Fruit fly (Drosophila melanogaster) whole organism, embryonic: ENCODE results near the gene CG16779.
A peak's percentile ranks its signal among the peaks of the same experiment; 100 is the strongest.

Experiments used
- ATbp ChIP-seq: fragments of 200-800 bp; sonication (Bioruptor generic); optimal IDR thresholded peaks from 2 replicates; lab custom pipeline; 2017; ENCODE audit warnings: missing biosample characterization, mild to moderate bottlenecking, missing genetic modification characterization, missing genetic modification reagents
- C15 ChIP-seq: fragments of 200-800 bp; sonication (Bioruptor generic); IDR thresholded peaks from 3 replicates; pipeline ENCODE4 v1.3.6; 2022; ENCODE audit warnings: missing biosample characterization, missing genetic modification characterization
- CG10147 ChIP-seq: fragments of 200-800 bp; sonication (Bioruptor generic); optimal IDR thresholded peaks from 2 replicates; lab custom pipeline; 2019; ENCODE audit warnings: missing biosample characterization, mild to moderate bottlenecking, missing genetic modification characterization, moderate library complexity
- CG10979 ChIP-seq: fragments of 200-800 bp; sonication (Bioruptor generic); optimal IDR thresholded peaks from 2 replicates; lab custom pipeline; 2018; ENCODE audit warnings: missing biosample characterization, mild to moderate bottlenecking, missing genetic modification characterization, moderate library complexity
- CG11398 ChIP-seq: fragments of 200-800 bp; sonication (Bioruptor generic); optimal IDR thresholded peaks from 2 replicates; lab custom pipeline; 2016; ENCODE audit warnings: missing biosample characterization, missing genetic modification characterization
- CG11696 ChIP-seq: fragments of 200-800 bp; sonication (Bioruptor generic); IDR thresholded peaks from 2 replicates; pipeline ENCODE4 v1.3.6; 2022; ENCODE audit warnings: missing biosample characterization, missing genetic modification characterization
- CG13287 ChIP-seq: fragments of 200-800 bp; sonication (Bioruptor generic); IDR thresholded peaks from 2 replicates; pipeline ENCODE4 v1.3.6; 2022; ENCODE audit warnings: missing biosample characterization, missing genetic modification characterization; ENCODE audit not compliant: partially characterized antibody
- CG14860 ChIP-seq: fragments of 200-800 bp; sonication (Bioruptor generic); IDR thresholded peaks from 3 replicates; pipeline ENCODE4 v1.3.6; 2022; ENCODE audit warnings: missing biosample characterization, missing genetic modification characterization; ENCODE audit not compliant: partially characterized antibody
- CG17328 ChIP-seq: fragments of 200-800 bp; sonication (Bioruptor generic); IDR thresholded peaks from 2 replicates; pipeline ENCODE4 v1.3.6; 2022; ENCODE audit warnings: missing biosample characterization, missing genetic modification characterization
- CG1792 ChIP-seq: fragments of 200-800 bp; sonication (Bioruptor generic); optimal IDR thresholded peaks from 2 replicates; lab custom pipeline; 2016; ENCODE audit warnings: missing biosample characterization, missing genetic modification characterization
- CG18011 ChIP-seq: fragments of 200-800 bp; sonication (Bioruptor generic); optimal IDR thresholded peaks from 2 replicates; lab custom pipeline; 2017; ENCODE audit warnings: missing biosample characterization, missing genetic modification characterization, mild to moderate bottlenecking, moderate library complexity, missing genotype
- CG2129 ChIP-seq: fragments of 200-800 bp; sonication (Bioruptor generic); IDR thresholded peaks from 2 replicates; pipeline ENCODE4 v1.3.6; 2022; ENCODE audit warnings: missing biosample characterization, missing genetic modification characterization; ENCODE audit not compliant: partially characterized antibody
- CG3163 ChIP-seq: fragments of 200-800 bp; sonication (Bioruptor generic); optimal IDR thresholded peaks from 3 replicates; lab custom pipeline; 2016; ENCODE audit warnings: missing biosample characterization, missing genetic modification characterization
- CG3281 ChIP-seq: fragments of 200-800 bp; sonication (Bioruptor generic); optimal IDR thresholded peaks from 3 replicates; lab custom pipeline; 2017; ENCODE audit warnings: missing biosample characterization, mild to moderate bottlenecking, missing genetic modification characterization
- CG3995 ChIP-seq: fragments of 200-800 bp; sonication (Bioruptor generic); optimal IDR thresholded peaks from 3 replicates; lab custom pipeline; 2016; ENCODE audit warnings: missing biosample characterization, missing genetic modification characterization
- CG42726 ChIP-seq: fragments of 200-800 bp; sonication (Bioruptor generic); IDR thresholded peaks from 2 replicates; pipeline ENCODE4 v1.3.6; 2022; ENCODE audit warnings: missing biosample characterization, missing genetic modification characterization; ENCODE audit not compliant: partially characterized antibody
- CG4617 ChIP-seq: fragments of 200-800 bp; sonication (Bioruptor generic); optimal IDR thresholded peaks from 3 replicates; lab custom pipeline; 2016; ENCODE audit warnings: missing biosample characterization, missing genetic modification characterization, borderline replicate concordance
- CG4730 ChIP-seq: fragments of 200-800 bp; sonication (Bioruptor generic); IDR thresholded peaks from 2 replicates; pipeline ENCODE4 v1.3.6; 2022; ENCODE audit warnings: missing biosample characterization, missing genetic modification characterization
- CG6272 ChIP-seq: fragments of 200-800 bp; sonication (Bioruptor generic); IDR thresholded peaks from 2 replicates; pipeline ENCODE4 v1.3.6; 2022; ENCODE audit warnings: missing biosample characterization, missing genetic modification characterization
- CG6683 ChIP-seq: fragments of 200-800 bp; sonication (Bioruptor generic); optimal IDR thresholded peaks from 2 replicates; lab custom pipeline; 2017; ENCODE audit warnings: missing biosample characterization, mild to moderate bottlenecking, missing genetic modification characterization, missing genetic modification reagents
- CG6791 ChIP-seq: fragments of 200-800 bp; sonication (Bioruptor generic); IDR thresholded peaks from 3 replicates; pipeline ENCODE4 v1.3.6; 2022; ENCODE audit warnings: missing biosample characterization, missing genetic modification characterization; ENCODE audit not compliant: partially characterized antibody
- CG8944 ChIP-seq: fragments of 200-800 bp; sonication (Bioruptor generic); optimal IDR thresholded peaks from 3 replicates; lab custom pipeline; 2016; ENCODE audit warnings: missing biosample characterization, missing genetic modification characterization
- CG9437 ChIP-seq: fragments of 200-800 bp; sonication (Bioruptor generic); optimal IDR thresholded peaks from 2 replicates; lab custom pipeline; 2018; ENCODE audit warnings: missing biosample characterization, mild to moderate bottlenecking, missing genetic modification characterization
- CG9727 ChIP-seq: fragments of 200-800 bp; sonication (Bioruptor generic); optimal IDR thresholded peaks from 3 replicates; lab custom pipeline; 2017; ENCODE audit warnings: missing biosample characterization, mild to moderate bottlenecking, missing genetic modification characterization
- CrebB ChIP-seq: fragments of 200-800 bp; sonication (Bioruptor generic); optimal IDR thresholded peaks from 3 replicates; lab custom pipeline; 2018; ENCODE audit warnings: missing biosample characterization, mild to moderate bottlenecking, missing genetic modification characterization
- Doc3 ChIP-seq: fragments of 200-800 bp; sonication (Bioruptor generic); IDR thresholded peaks from 3 replicates; pipeline ENCODE4 v1.3.6; 2022; ENCODE audit warnings: missing biosample characterization, missing genetic modification characterization; ENCODE audit not compliant: partially characterized antibody
- Drgx ChIP-seq: fragments of 200-800 bp; sonication (Bioruptor generic); IDR thresholded peaks from 2 replicates; pipeline ENCODE4 v1.3.6; 2022; ENCODE audit warnings: missing biosample characterization, missing genetic modification characterization
- H15 ChIP-seq: fragments of 200-800 bp; sonication (Bioruptor generic); IDR thresholded peaks from 3 replicates; pipeline ENCODE4 v1.3.6; 2022; ENCODE audit warnings: missing biosample characterization, missing genetic modification characterization
- Nf-YA ChIP-seq: fragments of 200-800 bp; sonication (Bioruptor generic); IDR thresholded peaks from 2 replicates; pipeline ENCODE4 v1.3.6; 2022; ENCODE audit warnings: missing biosample characterization, missing genetic modification characterization
- Optix ChIP-seq: fragments of 200-800 bp; sonication (Bioruptor generic); IDR thresholded peaks from 3 replicates; pipeline ENCODE4 v1.3.6; 2022; ENCODE audit warnings: missing biosample characterization, missing genetic modification characterization
- Ravus ChIP-seq: fragments of 200-800 bp; sonication (Bioruptor generic); IDR thresholded peaks from 2 replicates; pipeline ENCODE4 v1.3.6; 2022; ENCODE audit warnings: missing biosample characterization, missing genetic modification characterization
- Sox100B ChIP-seq: fragments of 200-800 bp; sonication (Bioruptor generic); optimal IDR thresholded peaks from 3 replicates; lab custom pipeline; 2018; ENCODE audit warnings: missing biosample characterization, mild to moderate bottlenecking, missing genetic modification characterization
- TFAM ChIP-seq: fragments of 200-800 bp; sonication (Bioruptor generic); optimal IDR thresholded peaks from 2 replicates; lab custom pipeline; 2017; ENCODE audit warnings: missing biosample characterization, missing genetic modification characterization, inconsistent platforms
- bbx ChIP-seq: fragments of 200-800 bp; sonication (Bioruptor generic); IDR thresholded peaks from 2 replicates; pipeline ENCODE4 v1.3.6; 2022; ENCODE audit warnings: missing biosample characterization, missing genetic modification characterization; ENCODE audit not compliant: partially characterized antibody
- crp ChIP-seq, 2 experiments: fragments of 200-800 bp; sonication (Bioruptor generic); optimal IDR thresholded peaks; 2 replicates in 1 of 2; 3 replicates in 1 of 2; lab custom pipeline; 2017; ENCODE audit warnings: missing biosample characterization in 2 of 2, missing genetic modification characterization in 2 of 2, mild to moderate bottlenecking in 1 of 2, moderate library complexity in 1 of 2
- fd102C ChIP-seq: fragments of 200-800 bp; sonication (Bioruptor generic); optimal IDR thresholded peaks from 2 replicates; lab custom pipeline; 2018; ENCODE audit warnings: missing biosample characterization, mild to moderate bottlenecking, missing genetic modification characterization, moderate library complexity
- fru ChIP-seq: fragments of >200 bp; optimal IDR thresholded peaks from 2 replicates; lab custom pipeline; 2017
- fu2 ChIP-seq: fragments of 200-800 bp; sonication (Bioruptor generic); optimal IDR thresholded peaks from 2 replicates; lab custom pipeline; 2016; ENCODE audit warnings: missing biosample characterization, missing genetic modification characterization
- gcm2 ChIP-seq: fragments of 200-800 bp; sonication (Bioruptor generic); optimal IDR thresholded peaks from 2 replicates; lab custom pipeline; 2016; ENCODE audit warnings: missing biosample characterization, missing genetic modification characterization
- hb ChIP-seq: fragments of 200-800 bp; sonication (Bioruptor generic); IDR thresholded peaks from 3 replicates; pipeline ENCODE4 v1.3.6; 2022; ENCODE audit warnings: missing biosample characterization, missing genetic modification characterization; ENCODE audit not compliant: partially characterized antibody
- kay ChIP-seq: fragments of 200-800 bp; sonication (Bioruptor generic); optimal IDR thresholded peaks from 2 replicates; lab custom pipeline; 2016; ENCODE audit warnings: missing biosample characterization, missing genetic modification characterization
- pfk ChIP-seq: fragments of 200-800 bp; sonication (Bioruptor generic); optimal IDR thresholded peaks from 2 replicates; lab custom pipeline; 2018; ENCODE audit warnings: missing biosample characterization, mild to moderate bottlenecking, missing genetic modification characterization, moderate library complexity
- sima ChIP-seq: fragments of 200-800 bp; sonication (Bioruptor generic); optimal IDR thresholded peaks from 2 replicates; lab custom pipeline; 2016; ENCODE audit warnings: missing biosample characterization, missing genetic modification characterization
- tap ChIP-seq: fragments of 200-800 bp; optimal IDR thresholded peaks from 3 replicates; lab custom pipeline; 2019; ENCODE audit warnings: missing biosample characterization, mild to moderate bottlenecking, missing genetic modification characterization, moderate library complexity
- tio ChIP-seq: fragments of 200-800 bp; sonication (Bioruptor generic); optimal IDR thresholded peaks from 2 replicates; lab custom pipeline; 2017; ENCODE audit warnings: missing biosample characterization, missing genetic modification characterization, inconsistent platforms
- ttk ChIP-seq: fragments of 200-800 bp; sonication (Bioruptor generic); IDR thresholded peaks from 2 replicates; pipeline ENCODE4 v2.1.2; 2022; ENCODE audit warnings: missing biosample characterization, missing genetic modification characterization
- vvl ChIP-seq: fragments of 200-800 bp; sonication (Bioruptor generic); IDR thresholded peaks from 2 replicates; pipeline ENCODE4 v1.3.6; 2022; ENCODE audit warnings: missing biosample characterization, missing genetic modification characterization
- wor ChIP-seq: fragments of 200-800 bp; sonication (Bioruptor generic); IDR thresholded peaks from 2 replicates; pipeline ENCODE4 v1.3.6; 2022; ENCODE audit warnings: missing biosample characterization, missing genetic modification characterization

The CG16779 gene

DNA sequence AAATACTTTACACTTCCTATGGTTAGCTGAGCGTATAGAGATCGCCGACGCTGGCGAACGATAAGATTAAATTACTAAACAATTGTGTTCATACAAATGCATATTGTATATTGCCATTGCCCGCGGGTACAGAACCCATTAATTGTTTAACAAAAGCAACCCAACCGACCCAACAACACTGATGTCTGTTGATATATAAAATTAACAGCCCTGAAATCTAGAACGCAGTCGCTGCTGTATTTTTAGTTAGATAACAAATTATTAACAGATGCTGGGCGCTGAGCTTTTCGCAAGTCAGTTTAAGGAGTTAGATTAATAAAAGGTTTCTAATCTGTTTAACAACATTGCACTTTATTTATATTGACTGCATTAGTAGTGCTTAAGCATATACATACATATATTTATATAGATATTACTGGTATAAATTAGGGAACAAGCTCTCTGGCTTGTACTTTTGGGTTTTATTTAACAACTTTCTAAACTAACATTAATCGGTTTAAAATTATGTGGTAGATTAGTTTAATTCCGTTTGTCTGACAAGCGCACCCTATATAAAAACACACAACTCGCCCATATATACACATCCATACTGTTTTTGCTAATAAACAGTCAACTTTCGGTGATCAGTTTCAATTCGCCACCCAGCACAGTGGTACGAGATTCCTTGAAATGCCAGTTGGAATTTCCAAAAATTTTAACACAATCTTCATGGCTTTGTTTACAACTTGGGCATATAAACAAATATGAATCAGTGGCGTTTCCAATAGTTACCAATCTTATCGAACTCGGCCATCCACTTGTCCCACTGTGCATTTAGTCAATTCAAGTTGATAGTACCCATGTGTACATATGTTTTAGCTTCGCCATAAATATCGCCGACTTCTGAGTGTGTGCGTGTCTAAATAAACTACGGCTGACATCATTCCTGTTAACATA, 34.7 kb upstream of the CG16779 start (continued):
- TF ChIP-seq CG13287 (GFP tag; lab: Robert Waterston, UW) (no peak), fru (no peak), CG3995 (GFP tag; lab: Kevin White, UChicago) (peak; percentile 71), CG2129 (GFP tag; lab: Robert Waterston, UW) (no peak), CG3163 (peak; percentile 50), sima (peak; percentile 63), Optix (peak; percentile 74), CG6683 (GFP tag; lab: Kevin White, UChicago) (peak; percentile 86), CG8944 (GFP tag; lab: Kevin White, UChicago) (peak; percentile 70), CG6272 (GFP tag; lab: Robert Waterston, UW) (peak; percentile 88), kay (GFP tag; lab: Kevin White, UChicago) (peak; percentile 86), pfk (GFP tag; lab: Kevin White, UChicago) (peak; percentile 21), CG11696 (GFP tag; lab: Robert Waterston, UW) (peak; percentile 88), CG10979 (peak; percentile 68), CG4730 (GFP tag; lab: Robert Waterston, UW) (peak; percentile 81), CG9437 (GFP tag; lab: Kevin White, UChicago) (peak; percentile 61), fu2 (GFP tag; lab: Kevin White, UChicago) (peak; percentile 78), Ravus (peak; percentile 84), wor (GFP tag; lab: Robert Waterston, UW) (peak; percentile 48; the same call in 1 of the 2 replicates), CG3281 (GFP tag; lab: Kevin White, UChicago) (peak; percentile 96), CG11398 (GFP tag; lab: Kevin White, UChicago) (peak; percentile 67), Nf-YA (GFP tag; lab: Robert Waterston, UW) (peak; percentile 79), Drgx (peak; percentile 96), gcm2 (GFP tag; lab: Kevin White, UChicago) (peak; percentile 51), hb (GFP tag; lab: Robert Waterston, UW) (no peak), CrebB (tag; lab: Kevin White, UChicago) (peak; percentile 75), CG42726 (GFP tag; lab: Robert Waterston, UW) (no peak), tap (tag; lab: Kevin White, UChicago) (peak; percentile 86), CG4617 (no peak), ttk (GFP tag; lab: Robert Waterston, UW) (peak; percentile 82), TFAM (GFP tag; lab: Kevin White, UChicago) (peak; percentile 37), CG6791 (GFP tag; lab: Robert Waterston, UW) (no peak), ATbp (peak; percentile 81), Sox100B (GFP tag; lab: Kevin White, UChicago) (peak; percentile 69), CG9727 (peak; percentile 90), CG17328 (GFP tag; lab: Robert Waterston, UW) (peak; percentile 76), CG14860 (GFP tag; lab: Robert Waterston, UW) (no peak), C15 (GFP tag; lab: Robert Waterston, UW) (peak; percentile 84; the same call in 2 of the 3 replicates), crp (GFP tag; optimal IDR thresholded peaks at IDR 0.05; lab: Kevin White, UChicago) (peak in 1 of 2 experiments; percentile 33), CG10147 (GFP tag; lab: Kevin White, UChicago) (peak; percentile 84), H15 (GFP tag; lab: Robert Waterston, UW) (peak; percentile 86), CG18011 (GFP tag; lab: Kevin White, UChicago) (peak; percentile 68), CG1792 (GFP tag; lab: Kevin White, UChicago) (peak; percentile 93), fd102C (GFP tag; lab: Kevin White, UChicago) (no peak), Doc3 (GFP tag; lab: Robert Waterston, UW) (no peak), vvl (GFP tag; lab: Robert Waterston, UW) (peak; percentile 97), bbx (GFP tag; lab: Robert Waterston, UW) (no peak; the same call in 1 of the 2 replicates), tio (GFP tag; lab: Kevin White, UChicago) (peak; percentile 75)
